Fruit fly (Drosophila melanogaster): ENCODE data around the gene Cox11.

DNA sequence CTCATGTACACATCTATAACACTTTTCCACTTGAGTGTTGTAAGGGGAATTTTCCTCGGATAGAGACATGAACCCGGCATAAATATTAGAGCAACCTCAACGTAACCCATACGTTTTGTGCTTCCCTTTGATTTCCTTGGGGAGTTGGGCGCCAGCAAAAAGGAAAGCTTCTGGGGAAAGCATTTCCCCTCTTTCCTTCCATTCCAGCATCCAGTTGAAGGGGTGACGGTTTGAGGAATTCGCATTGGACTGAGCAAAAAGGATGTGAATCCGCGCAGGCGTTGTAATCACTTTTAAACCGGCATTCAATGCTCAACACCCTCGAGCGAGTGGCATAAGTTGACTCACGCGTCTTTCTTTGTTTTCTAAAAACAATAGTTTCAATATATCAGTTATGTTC, 11.8 kb upstream of the Cox11 start:
- TF ChIP-seq Sin3A (optimal IDR thresholded peaks at IDR 0.05) (no peak), psq (optimal IDR thresholded peaks at IDR 0.05) (no peak), h (optimal IDR thresholded peaks at IDR 0.05) (no peak), Myc (optimal IDR thresholded peaks at IDR 0.05) (no peak), insv (optimal IDR thresholded peaks at IDR 0.05) (no peak), ttk (optimal IDR thresholded peaks at IDR 0.05) (no peak)

All from Kc167 (cell line).